Worm (Caenorhabditis elegans): ENCODE results near the gene T23C6.4.

Gene T23C6.4

DNA sequence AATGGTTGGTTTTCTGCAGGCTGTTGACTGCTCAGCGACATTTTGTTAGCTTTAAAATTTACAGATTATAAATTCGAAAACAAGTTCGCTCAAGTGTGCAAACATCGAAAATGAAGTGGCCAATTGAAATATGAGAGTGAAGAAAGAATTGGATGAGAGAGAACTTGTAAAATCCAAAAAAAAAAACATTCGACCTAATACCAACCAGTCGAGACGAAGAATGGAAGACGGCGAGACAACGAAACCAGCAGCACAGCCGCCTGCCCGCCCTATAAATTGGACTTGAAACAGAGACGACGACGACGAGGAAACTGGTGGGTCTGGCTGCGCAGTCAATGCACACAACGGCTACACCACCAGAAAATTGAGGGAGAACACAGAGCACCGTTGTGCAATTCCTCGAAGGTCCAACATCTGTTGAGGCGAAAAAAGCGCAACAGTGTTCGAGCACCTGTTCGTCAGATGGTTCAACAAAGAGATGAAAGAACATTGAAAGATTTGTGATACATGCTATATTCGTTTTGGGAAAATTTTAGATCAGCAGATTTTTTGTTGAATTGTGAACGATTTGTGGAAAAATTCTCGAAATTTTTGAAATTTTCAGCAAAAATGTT, at the start of gene T23C6.4:
TSS of gene T23C6.4 (minus strand) at position 51 of the 614 bp plus-strand sequence.
- TF ChIP-seq D2030.7 (GFP tag; IDR thresholded peaks at IDR 0.05), result no peak
- TF ChIP-seq atf-7 (tag; optimal IDR thresholded peaks at IDR 0.05), result no peak
- TF ChIP-seq nhr-80 (tag; optimal IDR thresholded peaks at IDR 0.05), result no peak
- no peak for TF ChIP-seq xnd-1 (tag; optimal IDR thresholded peaks at IDR 0.05)
- no peak for TF ChIP-seq bed-2 (GFP tag; IDR thresholded peaks at IDR 0.05)
- TF ChIP-seq pha-4 (tag; optimal IDR thresholded peaks at IDR 0.05), result no peak
- TF ChIP-seq sptf-2 (GFP tag; optimal IDR thresholded peaks at IDR 0.05), result no peak
- no peak for TF ChIP-seq attf-3 (GFP tag; conservative IDR thresholded peaks at IDR 0.05)
- no peak for TF ChIP-seq F52B5.7 (tag; optimal IDR thresholded peaks at IDR 0.05)
- no peak for TF ChIP-seq rcor-1 (GFP tag; IDR thresholded peaks at IDR 0.05)
- no peak for TF ChIP-seq nfya-2 (GFP tag; IDR thresholded peaks at IDR 0.05)
- no peak for TF ChIP-seq B0261.1 (tag; optimal IDR thresholded peaks at IDR 0.05)
- no peak for TF ChIP-seq let-607 (tag; optimal IDR thresholded peaks at IDR 0.05)
- no peak for TF ChIP-seq repo-1 (tag; optimal IDR thresholded peaks at IDR 0.05)
- TF ChIP-seq snpc-3.4 (tag; optimal IDR thresholded peaks at IDR 0.05), result no peak
- TF ChIP-seq unc-130 (GFP tag; optimal IDR thresholded peaks at IDR 0.05), result no peak

- TF ChIP-seq atf-7 (tag; optimal IDR thresholded peaks at IDR 0.05), result no peak
- no peak for TF ChIP-seq snpc-3.4 (tag; optimal IDR thresholded peaks at IDR 0.05)
- peak; percentile 26 for TF ChIP-seq nhr-90 (tag; optimal IDR thresholded peaks at IDR 0.05)
- TF ChIP-seq mes-4 (tag; optimal IDR thresholded peaks at IDR 0.05), result no peak
- TF ChIP-seq unc-130 (GFP tag; optimal IDR thresholded peaks at IDR 0.05), result no peak
- TF ChIP-seq rcor-1 (GFP tag; IDR thresholded peaks at IDR 0.05), result no peak
- TF ChIP-seq Y53F4B.3 (GFP tag; IDR thresholded peaks at IDR 0.05), result no peak
- TF ChIP-seq hsf-1 (GFP tag; IDR thresholded peaks at IDR 0.05), result no peak
- TF ChIP-seq nhr-80 (tag; optimal IDR thresholded peaks at IDR 0.05), result peak; percentile 97
- peak; percentile 94 to 97 for TF ChIP-seq let-607 (tag; optimal IDR thresholded peaks at IDR 0.05)
- no peak for TF ChIP-seq zfh-2 (GFP tag; conservative IDR thresholded peaks at IDR 0.05)
- TF ChIP-seq F33H1.4 (GFP tag; IDR thresholded peaks at IDR 0.05), result no peak
- no peak for TF ChIP-seq ama-1 (optimal IDR thresholded peaks at IDR 0.05)
- no peak for TF ChIP-seq ama-1 (GFP tag; optimal IDR thresholded peaks at IDR 0.05)
- TF ChIP-seq F49E8.2 (tag; optimal IDR thresholded peaks at IDR 0.05; ENCODE audit: insufficient read depth), result no peak
- TF ChIP-seq ztf-28 (GFP tag; IDR thresholded peaks at IDR 0.05), result no peak
- no peak for TF ChIP-seq madf-8 (GFP tag; conservative IDR thresholded peaks at IDR 0.05)
- TF ChIP-seq ceh-79 (tag; optimal IDR thresholded peaks at IDR 0.05), result no peak
- TF ChIP-seq ceh-91 (GFP tag; IDR thresholded peaks at IDR 0.05), result no peak
- no peak for TF ChIP-seq efl-1 (GFP tag; optimal IDR thresholded peaks at IDR 0.05)
- 0 out of 2 replicates have a peak, but pooled peaks have one; percentile 26 for TF ChIP-seq Y56A3A.18 (GFP tag; IDR thresholded peaks at IDR 0.05)
- no peak for TF ChIP-seq him-1 (tag; optimal IDR thresholded peaks at IDR 0.05)
- TF ChIP-seq snpc-4 (GFP tag; optimal IDR thresholded peaks at IDR 0.05), result no peak
- no peak for TF ChIP-seq snpc-4 (tag; optimal IDR thresholded peaks at IDR 0.05)
- TF ChIP-seq ztf-18 (tag; optimal IDR thresholded peaks at IDR 0.05), result no peak
- TF ChIP-seq hmg-1.2 (GFP tag; IDR thresholded peaks at IDR 0.05), result no peak
- TF ChIP-seq nhr-179 (tag; optimal IDR thresholded peaks at IDR 0.05), result no peak
- TF ChIP-seq cebp-2 (GFP tag; IDR thresholded peaks at IDR 0.05), result no peak
- TF ChIP-seq lir-1 (GFP tag; conservative IDR thresholded peaks at IDR 0.05), result no peak
- TF ChIP-seq D2030.7 (GFP tag; IDR thresholded peaks at IDR 0.05), result no peak
- TF ChIP-seq ztf-3 (GFP tag; optimal IDR thresholded peaks at IDR 0.05), result no peak
- TF ChIP-seq hlh-12 (tag; optimal IDR thresholded peaks at IDR 0.05), result no peak
- TF ChIP-seq cebp-1 (GFP tag; IDR thresholded peaks at IDR 0.05), result 0 out of 2 replicates have a peak, but pooled peaks have one; percentile 14
- TF ChIP-seq cebp-1 (tag; optimal IDR thresholded peaks at IDR 0.05), result no peak
- TF ChIP-seq pha-4 (tag; optimal IDR thresholded peaks at IDR 0.05), result no peak
- TF ChIP-seq lin-26 (GFP tag; IDR thresholded peaks at IDR 0.05), result no peak
- TF ChIP-seq egrh-3 (GFP tag; IDR thresholded peaks at IDR 0.05), result 0 out of 2 replicates have a peak, but pooled peaks have one; percentile 25
- no peak for TF ChIP-seq ztf-26 (tag; optimal IDR thresholded peaks at IDR 0.05)
- no peak for TF ChIP-seq F23B12.7 (tag; optimal IDR thresholded peaks at IDR 0.05; ENCODE audit: insufficient read depth)
Measured at ce11 chrX:17197824-17198223, 48.1 kb upstream of the T23C6.4 start.

Data from whole organism, young adult.